Worm (Caenorhabditis elegans): ENCODE measurements around the gene F56D2.5.
A peak's percentile ranks its signal among the peaks of the same experiment; 100 is the strongest.

The F56D2.5 gene

ce11 chrIII:5603439-5603986, 22.3 kb upstream of the F56D2.5 start, which contains the start of gene madf-11 (continued):
- TF ChIP-seq T23F11.4 (GFP tag; optimal IDR thresholded peaks at IDR 0.05) (no peak), ceh-14 (tag; optimal IDR thresholded peaks at IDR 0.05) (peak; percentile 46), unc-86 (tag; optimal IDR thresholded peaks at IDR 0.05) (no peak)

DNA sequence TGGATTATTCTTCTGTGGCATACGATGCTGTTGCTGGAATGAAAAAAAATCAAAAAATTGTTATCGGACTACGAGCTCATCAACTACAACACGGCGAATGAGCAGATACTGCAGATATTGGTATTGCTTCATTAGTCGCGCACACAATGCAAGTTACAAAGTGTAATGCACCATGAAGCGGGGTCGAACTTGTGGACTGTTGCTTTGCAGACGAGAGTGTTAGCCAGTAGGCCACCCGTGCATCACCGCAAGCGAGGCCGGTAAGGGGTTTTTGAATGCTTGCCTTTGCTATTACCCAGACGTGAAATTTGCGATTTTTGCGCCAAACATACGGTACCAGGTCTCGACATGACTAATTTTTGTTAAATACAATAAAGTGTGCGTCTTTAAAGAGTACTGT, 20.8 kb upstream of the F56D2.5 start:
- TF ChIP-seq dve-1 (tag; optimal IDR thresholded peaks at IDR 0.05) (peak; percentile 93), ceh-31 (tag; optimal IDR thresholded peaks at IDR 0.05) (peak; percentile 57), pag-3 (tag; optimal IDR thresholded peaks at IDR 0.05; ENCODE audit: borderline replicate concordance) (no peak), tbx-7 (tag; optimal IDR thresholded peaks at IDR 0.05) (peak; percentile 72), ceh-45 (GFP tag; IDR thresholded peaks at IDR 0.05) (peak; percentile 93), pha-2 (tag; optimal IDR thresholded peaks at IDR 0.05) (peak; percentile 91), hlh-15 (tag; optimal IDR thresholded peaks at IDR 0.05) (peak; percentile 36), nfya-1 (tag; optimal IDR thresholded peaks at IDR 0.05) (peak; percentile 64), sox-2 (GFP tag; IDR thresholded peaks at IDR 0.05) (peak; percentile 88), ceh-6 (GFP tag; optimal IDR thresholded peaks at IDR 0.05) (peak; percentile 98), ztf-16 (tag; optimal IDR thresholded peaks at IDR 0.05) (peak; percentile 92), unc-55 (GFP tag; optimal IDR thresholded peaks at IDR 0.05) (no peak), F13H6.1 (tag; optimal IDR thresholded peaks at IDR 0.05) (peak; percentile 83), ahr-1 (tag; optimal IDR thresholded peaks at IDR 0.05) (peak; percentile 82), C08G9.2 (tag; optimal IDR thresholded peaks at IDR 0.05) (peak; percentile 78), ceh-18 (tag; optimal IDR thresholded peaks at IDR 0.05) (peak; percentile 90), elt-4 (tag; optimal IDR thresholded peaks at IDR 0.05) (no peak), syd-9 (tag; optimal IDR thresholded peaks at IDR 0.05) (peak; percentile 82), ceh-19 (GFP tag; optimal IDR thresholded peaks at IDR 0.05) (peak; percentile 91), madf-2 (tag; optimal IDR thresholded peaks at IDR 0.05) (peak; percentile 86), eyg-1 (tag; optimal IDR thresholded peaks at IDR 0.05) (peak; percentile 91), nhr-11 (tag; optimal IDR thresholded peaks at IDR 0.05) (no peak), ets-4 (tag; optimal IDR thresholded peaks at IDR 0.05) (peak; percentile 85), ceh-14 (tag; optimal IDR thresholded peaks at IDR 0.05) (peak; percentile 84), gmeb-2 (tag; optimal IDR thresholded peaks at IDR 0.05) (peak; percentile 88), ref-2 (tag; optimal IDR thresholded peaks at IDR 0.05) (peak; percentile 92), ceh-22 (tag; optimal IDR thresholded peaks at IDR 0.05) (no peak), ceh-24 (tag; optimal IDR thresholded peaks at IDR 0.05) (peak; percentile 80), sdc-2 (tag; optimal IDR thresholded peaks at IDR 0.05) (peak; percentile 87), fax-1 (tag; optimal IDR thresholded peaks at IDR 0.05) (peak; percentile 72), T23F11.4 (GFP tag; optimal IDR thresholded peaks at IDR 0.05) (peak; percentile 91), mec-3 (tag; optimal IDR thresholded peaks at IDR 0.05; ENCODE audit: borderline replicate concordance) (peak; percentile 35), ceh-48 (tag; optimal IDR thresholded peaks at IDR 0.05) (peak; percentile 82), lin-11 (tag; optimal IDR thresholded peaks at IDR 0.05) (peak; percentile 91), lim-6 (tag; optimal IDR thresholded peaks at IDR 0.05) (peak; percentile 51), pqm-1 (tag; optimal IDR thresholded peaks at IDR 0.05) (peak; percentile 66), rnt-1 (tag; optimal IDR thresholded peaks at IDR 0.05) (peak; percentile 88), unc-3 (GFP tag; conservative IDR thresholded peaks at IDR 0.05) (peak; percentile 80), unc-3 (tag; optimal IDR thresholded peaks at IDR 0.05) (peak; percentile 71), ama-1 (optimal IDR thresholded peaks at IDR 0.05) (no peak), odd-2 (tag; optimal IDR thresholded peaks at IDR 0.05) (peak; percentile 65), Y22D7AL.16 (tag; optimal IDR thresholded peaks at IDR 0.05) (peak; percentile 87), K09A11.1 (tag; optimal IDR thresholded peaks at IDR 0.05; ENCODE audit: insufficient read depth) (peak; percentile 87), ceh-2 (tag; optimal IDR thresholded peaks at IDR 0.05) (peak; percentile 83), zip-5 (tag; optimal IDR thresholded peaks at IDR 0.05) (peak; percentile 77), hlh-30 (tag; optimal IDR thresholded peaks at IDR 0.05; ENCODE audit: insufficient read depth) (peak; percentile 61), ttx-3 (tag; optimal IDR thresholded peaks at IDR 0.05) (peak; percentile 91), pat-9 (tag; optimal IDR thresholded peaks at IDR 0.05) (peak; percentile 97), ceh-34 (tag; optimal IDR thresholded peaks at IDR 0.05) (peak; percentile 88)
